Worm (Caenorhabditis elegans): ENCODE results near the gene C34D4.10.

- TF ChIP-seq unc-39 (tag; optimal IDR thresholded peaks at IDR 0.05) (no peak), jun-1 (tag; optimal IDR thresholded peaks at IDR 0.05) (no peak), dve-1 (tag; optimal IDR thresholded peaks at IDR 0.05; ENCODE audit: insufficient read depth) (peak; percentile 45)
Measured at ce11 chrIV:7167983-7168760, 47.0 kb upstream of the C34D4.10 start, which contains the start of gene skr-16.

Data from whole organism, L4 larva.